Worm (Caenorhabditis elegans): ENCODE data around the gene F45F2.11.

ce11 chrV:8494260-8494939, 26.3 kb downstream of the F45F2.11 start, which contains the start of gene pxn-1:
- no peak for TF ChIP-seq ama-1 (optimal IDR thresholded peaks at IDR 0.05)
- TF ChIP-seq zag-1 (tag; optimal IDR thresholded peaks at IDR 0.05): no peak
- no peak for TF ChIP-seq mdl-1 (tag; optimal IDR thresholded peaks at IDR 0.05)
- TF ChIP-seq lsy-2 (tag; optimal IDR thresholded peaks at IDR 0.05): no peak
- no peak for TF ChIP-seq fos-1 (tag; optimal IDR thresholded peaks at IDR 0.05)
- no peak for TF ChIP-seq ceh-16 (tag; optimal IDR thresholded peaks at IDR 0.05)
- TF ChIP-seq nhr-11 (tag; optimal IDR thresholded peaks at IDR 0.05): no peak
- TF ChIP-seq sem-4 (tag; optimal IDR thresholded peaks at IDR 0.05): no peak
- no peak for TF ChIP-seq nhr-12 (tag; optimal IDR thresholded peaks at IDR 0.05)
- TF ChIP-seq R02D3.7 (tag; optimal IDR thresholded peaks at IDR 0.05): no peak
- TF ChIP-seq snpc-4 (tag; optimal IDR thresholded peaks at IDR 0.05): no peak
- no peak for TF ChIP-seq ceh-82 (tag; optimal IDR thresholded peaks at IDR 0.05)
